Worm (Caenorhabditis elegans): ENCODE data around the gene ptr-24.

Gene ptr-24

ce11 chrX:13306869-13307446 is 30.9 kb upstream of the ptr-24 start (continued):
- TF ChIP-seq ets-4 (tag; optimal IDR thresholded peaks at IDR 0.05), result peak; percentile 52
- peak; percentile 74 for TF ChIP-seq pag-3 (tag; optimal IDR thresholded peaks at IDR 0.05; ENCODE audit: borderline replicate concordance)
- TF ChIP-seq elt-4 (tag; optimal IDR thresholded peaks at IDR 0.05), result no peak
- peak; percentile 90 for TF ChIP-seq ceh-19 (GFP tag; optimal IDR thresholded peaks at IDR 0.05)
- peak; percentile 82 for TF ChIP-seq nhr-232 (tag; optimal IDR thresholded peaks at IDR 0.05)
- TF ChIP-seq pqm-1 (tag; optimal IDR thresholded peaks at IDR 0.05), result peak; percentile 53
- TF ChIP-seq unc-55 (GFP tag; optimal IDR thresholded peaks at IDR 0.05), result peak; percentile 62
- TF ChIP-seq lin-11 (tag; optimal IDR thresholded peaks at IDR 0.05), result peak; percentile 90
- peak; percentile 93 for TF ChIP-seq pat-9 (tag; optimal IDR thresholded peaks at IDR 0.05)
- TF ChIP-seq K02D7.2 (tag; optimal IDR thresholded peaks at IDR 0.05), result peak; percentile 89
- peak; percentile 95 for TF ChIP-seq dve-1 (tag; optimal IDR thresholded peaks at IDR 0.05)
- peak; percentile 88 for TF ChIP-seq T23F11.4 (GFP tag; optimal IDR thresholded peaks at IDR 0.05)
- TF ChIP-seq C38D4.7 (GFP tag; optimal IDR thresholded peaks at IDR 0.05), result peak; percentile 88
- TF ChIP-seq unc-42 (tag; optimal IDR thresholded peaks at IDR 0.05), result peak; percentile 68
- TF ChIP-seq pha-2 (tag; optimal IDR thresholded peaks at IDR 0.05), result peak; percentile 84
- TF ChIP-seq ceh-31 (tag; optimal IDR thresholded peaks at IDR 0.05), result peak; percentile 82
- TF ChIP-seq fax-1 (tag; optimal IDR thresholded peaks at IDR 0.05), result peak; percentile 87

ce11 chrX:13307852-13308251 is 30.0 kb upstream of the ptr-24 start:
- TF ChIP-seq npax-4 (tag; optimal IDR thresholded peaks at IDR 0.05) (no peak), ceh-18 (tag; optimal IDR thresholded peaks at IDR 0.05) (no peak), ceh-34 (tag; optimal IDR thresholded peaks at IDR 0.05) (no peak), F13H6.1 (tag; optimal IDR thresholded peaks at IDR 0.05) (no peak), K02D7.2 (tag; optimal IDR thresholded peaks at IDR 0.05) (no peak), eyg-1 (tag; optimal IDR thresholded peaks at IDR 0.05) (no peak), Y22D7AL.16 (tag; optimal IDR thresholded peaks at IDR 0.05) (no peak), che-1 (tag; optimal IDR thresholded peaks at IDR 0.05) (no peak), ama-1 (optimal IDR thresholded peaks at IDR 0.05) (no peak), madf-2 (tag; optimal IDR thresholded peaks at IDR 0.05) (no peak), ceh-48 (tag; optimal IDR thresholded peaks at IDR 0.05) (no peak), pat-9 (tag; optimal IDR thresholded peaks at IDR 0.05) (no peak), hlh-13 (GFP tag; optimal IDR thresholded peaks at IDR 0.05) (no peak), elt-2 (tag; optimal IDR thresholded peaks at IDR 0.05) (no peak)

- TF ChIP-seq pros-1 (tag; optimal IDR thresholded peaks at IDR 0.05), result no peak
- no peak for TF ChIP-seq ref-2 (tag; optimal IDR thresholded peaks at IDR 0.05)
- TF ChIP-seq ceh-18 (tag; optimal IDR thresholded peaks at IDR 0.05), result no peak
Observed at ce11 chrX:13308745-13309144, 29.1 kb upstream of the ptr-24 start, which contains the start of gene srxa-8. Gene srxa-8 (minus strand): TSS chrX:13308845.

- TF ChIP-seq elt-2 (tag; optimal IDR thresholded peaks at IDR 0.05), result peak; percentile 40
- TF ChIP-seq K09A11.1 (tag; optimal IDR thresholded peaks at IDR 0.05; ENCODE audit: insufficient read depth), result no peak
Observed at ce11 chrX:13310763-13311162, 27.1 kb upstream of the ptr-24 start.

- TF ChIP-seq ceh-30 (tag; optimal IDR thresholded peaks at IDR 0.05) (no peak), nfya-1 (tag; optimal IDR thresholded peaks at IDR 0.05) (peak; percentile 30), Y22D7AL.16 (tag; optimal IDR thresholded peaks at IDR 0.05) (no peak)
Observed at ce11 chrX:13311641-13312423, 26.0 kb upstream of the ptr-24 start, which contains the start of gene F46G10.1. Gene F46G10.1 (minus strand): TSS chrX:13311755.
